Fruit fly (Drosophila melanogaster) whole organism, embryonic: Measurements from ENCODE around the gene SamDC.

ENCODE experiments used
- ATbp ChIP-seq: fragments of 200-800 bp; sonication (Bioruptor generic); optimal IDR thresholded peaks from 2 replicates; lab custom pipeline; 2017; ENCODE audit warnings: missing biosample characterization, mild to moderate bottlenecking, missing genetic modification characterization, missing genetic modification reagents
- Atf6 ChIP-seq: fragments of 200-800 bp; sonication (Bioruptor generic); IDR thresholded peaks from 2 replicates; pipeline ENCODE4 v1.3.6; 2022; ENCODE audit warnings: missing biosample characterization, missing genetic modification characterization
- CG10147 ChIP-seq: fragments of 200-800 bp; sonication (Bioruptor generic); optimal IDR thresholded peaks from 2 replicates; lab custom pipeline; 2019; ENCODE audit warnings: missing biosample characterization, mild to moderate bottlenecking, missing genetic modification characterization, moderate library complexity
- CG10543 ChIP-seq: fragments of 200-800 bp; sonication (Bioruptor generic); optimal IDR thresholded peaks from 3 replicates; lab custom pipeline; 2017; ENCODE audit warnings: missing biosample characterization, mild to moderate bottlenecking, missing genetic modification characterization, moderate library complexity
- CG10959 ChIP-seq: fragments of 200-800 bp; sonication (Bioruptor generic); IDR thresholded peaks from 2 replicates; pipeline ENCODE4 v1.3.6; 2022; ENCODE audit warnings: missing biosample characterization, missing genetic modification characterization
- CG11247 ChIP-seq: fragments of 200-800 bp; sonication (Bioruptor generic); IDR thresholded peaks from 2 replicates; pipeline ENCODE4 v1.3.6; 2022; ENCODE audit warnings: missing biosample characterization, missing genetic modification characterization
- CG11398 ChIP-seq: fragments of 200-800 bp; sonication (Bioruptor generic); optimal IDR thresholded peaks from 2 replicates; lab custom pipeline; 2016; ENCODE audit warnings: missing biosample characterization, missing genetic modification characterization
- CG1233 ChIP-seq: fragments of 200-800 bp; sonication (Bioruptor generic); optimal IDR thresholded peaks from 4 replicates; lab custom pipeline; 2018; ENCODE audit warnings: missing biosample characterization, mild to moderate bottlenecking, missing genetic modification characterization
- CG14667 ChIP-seq: fragments of 200-800 bp; sonication (Bioruptor generic); IDR thresholded peaks from 2 replicates; pipeline ENCODE4 v1.3.6; 2022; ENCODE audit warnings: missing biosample characterization, missing genetic modification characterization
- CG1602 ChIP-seq: fragments of 200-800 bp; sonication (Bioruptor generic); optimal IDR thresholded peaks from 3 replicates; lab custom pipeline; 2016; ENCODE audit warnings: missing biosample characterization, missing genetic modification characterization
- CG16779 ChIP-seq: fragments of 200-800 bp; sonication (Bioruptor generic); IDR thresholded peaks from 2 replicates; pipeline ENCODE4 v1.3.6; 2022; ENCODE audit warnings: missing biosample characterization, missing genetic modification characterization
- CG17385 ChIP-seq: fragments of 200-800 bp; sonication (Bioruptor generic); optimal IDR thresholded peaks from 3 replicates; lab custom pipeline; 2018; ENCODE audit warnings: missing biosample characterization, mild to moderate bottlenecking, missing genetic modification characterization
- CG17802 ChIP-seq: fragments of 200-800 bp; sonication (Bioruptor generic); optimal IDR thresholded peaks from 2 replicates; lab custom pipeline; 2018; ENCODE audit warnings: missing biosample characterization, mild to moderate bottlenecking, missing genetic modification characterization, moderate library complexity
- CG2129 ChIP-seq: fragments of 200-800 bp; sonication (Bioruptor generic); IDR thresholded peaks from 2 replicates; pipeline ENCODE4 v1.3.6; 2022; ENCODE audit warnings: missing biosample characterization, missing genetic modification characterization; ENCODE audit not compliant: partially characterized antibody
- CG3407 ChIP-seq: fragments of 200-800 bp; sonication (Bioruptor generic); optimal IDR thresholded peaks from 2 replicates; lab custom pipeline; 2018; ENCODE audit warnings: missing biosample characterization, mild to moderate bottlenecking, missing genetic modification characterization
- CG5180 ChIP-seq: fragments of 200-800 bp; sonication (Bioruptor generic); optimal IDR thresholded peaks from 3 replicates; lab custom pipeline; 2017; ENCODE audit warnings: missing biosample characterization, missing genetic modification characterization, mild to moderate bottlenecking, moderate library complexity, missing genetic modification reagents
- CG6813 ChIP-seq: fragments of 200-800 bp; sonication (Bioruptor generic); optimal IDR thresholded peaks from 2 replicates; lab custom pipeline; 2017; ENCODE audit warnings: missing biosample characterization, missing genetic modification characterization, mild to moderate bottlenecking, moderate library complexity, missing genetic modification reagents
- CG7556 ChIP-seq: fragments of 200-800 bp; sonication (Bioruptor generic); optimal IDR thresholded peaks from 2 replicates; lab custom pipeline; 2017; ENCODE audit warnings: missing biosample characterization, mild to moderate bottlenecking, missing genetic modification characterization
- CG7928 ChIP-seq: fragments of 200-800 bp; sonication (Bioruptor generic); optimal IDR thresholded peaks from 2 replicates; lab custom pipeline; 2017; ENCODE audit warnings: missing biosample characterization, mild to moderate bottlenecking, missing genetic modification characterization
- CG8478 ChIP-seq: fragments of >200 bp; optimal IDR thresholded peaks from 2 replicates; lab custom pipeline; 2018
- CG8924 ChIP-seq: fragments of 200-800 bp; optimal IDR thresholded peaks from 3 replicates; lab custom pipeline; 2019; ENCODE audit warnings: missing biosample characterization, mild to moderate bottlenecking, missing genetic modification characterization, moderate library complexity
- CG9437 ChIP-seq: fragments of 200-800 bp; sonication (Bioruptor generic); optimal IDR thresholded peaks from 2 replicates; lab custom pipeline; 2018; ENCODE audit warnings: missing biosample characterization, mild to moderate bottlenecking, missing genetic modification characterization
- Camta ChIP-seq: fragments of 200-800 bp; sonication (Bioruptor generic); optimal IDR thresholded peaks from 2 replicates; lab custom pipeline; 2016; ENCODE audit warnings: missing biosample characterization, missing genetic modification characterization
- Dad ChIP-seq: fragments of 200-800 bp; sonication (Bioruptor generic); optimal IDR thresholded peaks from 3 replicates; lab custom pipeline; 2016; ENCODE audit warnings: missing biosample characterization, missing genetic modification characterization
- Dip3 ChIP-seq: fragments of 200-800 bp; sonication (Bioruptor generic); optimal IDR thresholded peaks from 3 replicates; lab custom pipeline; 2016; ENCODE audit warnings: missing biosample characterization, missing genetic modification characterization
- MTF-1 ChIP-seq: fragments of 200-800 bp; sonication (Bioruptor generic); optimal IDR thresholded peaks from 2 replicates; lab custom pipeline; 2018; ENCODE audit warnings: missing biosample characterization, mild to moderate bottlenecking, missing genetic modification characterization, borderline replicate concordance
- Mad ChIP-seq: fragments of 200-800 bp; sonication (Bioruptor generic); optimal IDR thresholded peaks from 2 replicates; lab custom pipeline; 2016; ENCODE audit warnings: missing biosample characterization, missing genetic modification characterization
- NFAT ChIP-seq: fragments of 200-800 bp; sonication (Bioruptor generic); IDR thresholded peaks from 2 replicates; pipeline ENCODE4 v1.3.6; 2022; ENCODE audit warnings: missing biosample characterization, missing genetic modification characterization
- Neu2 ChIP-seq: fragments of 200-800 bp; sonication (Bioruptor generic); optimal IDR thresholded peaks from 3 replicates; lab custom pipeline; 2016; ENCODE audit warnings: missing biosample characterization, missing genetic modification characterization, borderline replicate concordance
- Six4 ChIP-seq: fragments of 200-800 bp; sonication (Bioruptor generic); optimal IDR thresholded peaks from 2 replicates; lab custom pipeline; 2016; ENCODE audit warnings: missing biosample characterization, missing genetic modification characterization
- Sry-δ ChIP-seq: fragments of 200-800 bp; sonication (Bioruptor generic); optimal IDR thresholded peaks from 2 replicates; lab custom pipeline; 2016; ENCODE audit warnings: missing biosample characterization, missing genetic modification characterization
- Trl ChIP-seq, 3 experiments: fragments of >200 bp in 2 of 3; fragments of 200-800 bp in 1 of 3; sonication (Bioruptor generic) in 1 of 3; optimal IDR thresholded peaks; 2 replicates in 1 of 3; 3 replicates in 2 of 3; lab custom pipeline; 2016 to 2017; ENCODE audit warnings: missing biosample characterization in 1 of 3, missing genetic modification characterization in 1 of 3
- amos ChIP-seq: fragments of 200-800 bp; sonication (Bioruptor generic); IDR thresholded peaks from 2 replicates; pipeline ENCODE4 v1.3.6; 2022; ENCODE audit warnings: missing biosample characterization, missing genetic modification characterization; ENCODE audit not compliant: partially characterized antibody
- ap ChIP-seq: fragments of 200-800 bp; sonication (Bioruptor generic); IDR thresholded peaks from 2 replicates; pipeline ENCODE4 v1.3.6; 2022; ENCODE audit warnings: missing biosample characterization, missing genetic modification characterization
- ara ChIP-seq: fragments of 200-800 bp; sonication (Bioruptor generic); IDR thresholded peaks from 2 replicates; pipeline ENCODE4 v1.3.6; 2022; ENCODE audit warnings: missing biosample characterization, missing genetic modification characterization
- bigmax ChIP-seq: fragments of 200-800 bp; sonication (Bioruptor generic); optimal IDR thresholded peaks from 2 replicates; lab custom pipeline; 2018; ENCODE audit warnings: missing biosample characterization, mild to moderate bottlenecking, missing genetic modification characterization
- chinmo ChIP-seq: fragments of 200-800 bp; sonication (Bioruptor generic); IDR thresholded peaks from 4 replicates; pipeline ENCODE4 v1.3.6; 2022; ENCODE audit warnings: missing biosample characterization, missing genetic modification characterization; ENCODE audit not compliant: partially characterized antibody
- dati ChIP-seq: fragments of 200-800 bp; sonication (Bioruptor generic); IDR thresholded peaks from 2 replicates; pipeline ENCODE4 v1.3.6; 2022; ENCODE audit warnings: missing biosample characterization, missing genetic modification characterization
- exex ChIP-seq: fragments of 200-800 bp; sonication (Bioruptor generic); optimal IDR thresholded peaks from 4 replicates; lab custom pipeline; 2018; ENCODE audit warnings: missing biosample characterization, mild to moderate bottlenecking, missing genetic modification characterization, moderate library complexity
- eyg ChIP-seq: fragments of 200-800 bp; sonication (Bioruptor generic); optimal IDR thresholded peaks from 3 replicates; lab custom pipeline; 2016; ENCODE audit warnings: missing biosample characterization, missing genetic modification characterization
- fru ChIP-seq: fragments of >200 bp; optimal IDR thresholded peaks from 2 replicates; lab custom pipeline; 2017
- gce ChIP-seq: fragments of 200-800 bp; sonication (Bioruptor generic); IDR thresholded peaks from 3 replicates; pipeline ENCODE4 v1.3.6; 2022; ENCODE audit warnings: missing biosample characterization, missing genetic modification characterization
- insv ChIP-seq, 2 experiments: fragments of 200-800 bp; sonication (Bioruptor generic); optimal IDR thresholded peaks; 3 replicates each; lab custom pipeline; 2016 to 2018; ENCODE audit warnings: missing biosample characterization in 2 of 2, missing genetic modification characterization in 2 of 2
- klu ChIP-seq: fragments of 200-800 bp; sonication (Bioruptor generic); IDR thresholded peaks from 2 replicates; pipeline ENCODE4 v1.3.6; 2022; ENCODE audit warnings: missing biosample characterization, missing genetic modification characterization
- lmd ChIP-seq: fragments of 200-800 bp; sonication (Bioruptor generic); IDR thresholded peaks from 2 replicates; pipeline ENCODE4 v1.3.6; 2022; ENCODE audit warnings: missing biosample characterization, missing genetic modification characterization
- mirr ChIP-seq: fragments of 200-800 bp; sonication (Bioruptor generic); optimal IDR thresholded peaks from 3 replicates; lab custom pipeline; 2018; ENCODE audit warnings: missing biosample characterization, mild to moderate bottlenecking, missing genetic modification characterization
- repo ChIP-seq: fragments of 200-800 bp; sonication (Bioruptor generic); optimal IDR thresholded peaks from 2 replicates; lab custom pipeline; 2016; ENCODE audit warnings: missing biosample characterization, missing genetic modification characterization
- sens-2 ChIP-seq: fragments of 200-800 bp; sonication (Bioruptor generic); IDR thresholded peaks from 2 replicates; pipeline ENCODE4 v1.3.6; 2022; ENCODE audit warnings: missing biosample characterization, missing genetic modification characterization
- sima ChIP-seq: fragments of 200-800 bp; sonication (Bioruptor generic); optimal IDR thresholded peaks from 2 replicates; lab custom pipeline; 2016; ENCODE audit warnings: missing biosample characterization, missing genetic modification characterization
- sna ChIP-seq: fragments of 200-800 bp; sonication (Bioruptor generic); IDR thresholded peaks from 2 replicates; pipeline ENCODE4 v1.3.6; 2022; ENCODE audit warnings: missing biosample characterization, missing genetic modification characterization; ENCODE audit not compliant: partially characterized antibody
- zfh1 ChIP-seq: fragments of 200-800 bp; sonication (Bioruptor generic); IDR thresholded peaks from 3 replicates; pipeline ENCODE4 v1.3.6; 2022; ENCODE audit warnings: missing biosample characterization, missing genetic modification characterization

The SamDC gene

DNA sequence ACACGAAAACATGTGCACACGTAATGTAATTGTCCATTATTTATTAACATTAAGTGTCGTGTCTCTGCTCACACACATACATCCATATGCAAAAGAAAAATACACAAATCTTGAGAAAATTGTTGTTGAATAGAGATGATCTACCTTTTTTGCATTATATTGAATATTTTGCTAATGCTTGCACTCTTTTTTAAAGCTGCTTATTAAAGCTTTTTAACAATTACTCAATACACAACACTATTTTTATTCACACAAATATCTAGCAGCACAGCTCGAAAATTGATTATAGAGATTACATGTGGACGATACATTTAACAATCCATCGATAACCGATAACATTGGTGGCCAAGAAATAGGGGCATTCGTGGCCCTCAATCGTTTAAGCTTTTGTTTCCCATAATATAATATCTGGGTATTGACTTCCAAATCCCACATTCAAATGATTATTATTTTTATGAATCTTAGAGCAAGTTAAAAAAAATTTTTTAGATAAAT, 47.1 kb upstream of the SamDC start, which contains the start of gene Ufd4 (continued):
- peak; percentile 87 for TF ChIP-seq Sry-δ (GFP tag; lab: Kevin White, UChicago)
- TF ChIP-seq bigmax (GFP tag; lab: Kevin White, UChicago): no peak
- peak; percentile 57 for TF ChIP-seq CG11398 (GFP tag; lab: Kevin White, UChicago)
- no peak for TF ChIP-seq sens-2 (GFP tag; lab: Robert Waterston, UW)
- TF ChIP-seq gce: no peak
- TF ChIP-seq CG11247 (GFP tag; lab: Robert Waterston, UW): no peak
- TF ChIP-seq amos (GFP tag; lab: Robert Waterston, UW): no peak; the same call in 1 of the 2 replicates
- no peak for TF ChIP-seq sna
- TF ChIP-seq Mad (GFP tag; lab: Kevin White, UChicago): peak; percentile 13
- TF ChIP-seq Neu2 (GFP tag; lab: Kevin White, UChicago): no peak
- peak; percentile 29 for TF ChIP-seq Six4 (GFP tag; lab: Kevin White, UChicago)
- TF ChIP-seq mirr (GFP tag; lab: Kevin White, UChicago): no peak
- no peak for TF ChIP-seq CG16779 (GFP tag; lab: Robert Waterston, UW)
- TF ChIP-seq MTF-1 (GFP tag; lab: Kevin White, UChicago): no peak
- no peak for TF ChIP-seq ap (GFP tag; lab: Robert Waterston, UW)
- TF ChIP-seq Dad: peak; percentile 54
- peak; percentile 78 for TF ChIP-seq Atf6
- no peak for TF ChIP-seq CG3407 (GFP tag; lab: Kevin White, UChicago)
- TF ChIP-seq CG10543: no peak
- TF ChIP-seq insv (GFP tag; optimal IDR thresholded peaks at IDR 0.05; lab: Kevin White, UChicago): no peak
- TF ChIP-seq chinmo (GFP tag; lab: Robert Waterston, UW): no peak
- TF ChIP-seq CG1233: peak; percentile 46
- no peak for TF ChIP-seq CG7556
- no peak for TF ChIP-seq klu
- TF ChIP-seq lmd (GFP tag; lab: Robert Waterston, UW): no peak
- TF ChIP-seq CG2129: no peak
- no peak for TF ChIP-seq CG10147
- no peak for TF ChIP-seq dati (GFP tag; lab: Robert Waterston, UW)
- TF ChIP-seq zfh1: peak; percentile 75; the same call in 2 of the 3 replicates
- TF ChIP-seq CG5180: no peak
- TF ChIP-seq repo (GFP tag; lab: Kevin White, UChicago): peak; percentile 25
- no peak for TF ChIP-seq CG9437 (GFP tag; lab: Kevin White, UChicago)
- no peak for TF ChIP-seq CG6813
- TF ChIP-seq CG10959 (GFP tag; lab: Robert Waterston, UW): no peak
- TF ChIP-seq NFAT (GFP tag; lab: Robert Waterston, UW): no peak
- no peak for TF ChIP-seq CG8478 (lab: Kevin White, UChicago)
- peak; percentile 23 for TF ChIP-seq eyg (GFP tag; lab: Kevin White, UChicago)
- no peak for TF ChIP-seq ATbp (GFP tag; lab: Kevin White, UChicago)
- TF ChIP-seq exex (tag; lab: Kevin White, UChicago): peak; percentile 53
- TF ChIP-seq ara (GFP tag; lab: Robert Waterston, UW): no peak; the same call in 1 of the 2 replicates
- TF ChIP-seq fru (lab: Kevin White, UChicago): no peak
- TF ChIP-seq sima: no peak
- TF ChIP-seq CG17802: no peak
- no peak for TF ChIP-seq CG7928 (GFP tag; lab: Kevin White, UChicago)
- peak; percentile 55 for TF ChIP-seq Dip3 (GFP tag; lab: Kevin White, UChicago)
- TF ChIP-seq CG14667: no peak
- peak; percentile 46 for TF ChIP-seq CG1602 (GFP tag; lab: Kevin White, UChicago)
- TF ChIP-seq CG17385 (GFP tag; lab: Kevin White, UChicago): no peak
- TF ChIP-seq Camta: peak; percentile 68
- peak; percentile 65 for TF ChIP-seq CG8924 (tag; lab: Kevin White, UChicago)
- TF ChIP-seq Trl (optimal IDR thresholded peaks at IDR 0.05; lab: Kevin White, UChicago): no peak
- peak; percentile 69 for TF ChIP-seq Trl (GFP tag; optimal IDR thresholded peaks at IDR 0.05; lab: Kevin White, UChicago)
